Worm (Caenorhabditis elegans) whole organism, mixed stage, embryonic: Measurements from ENCODE around the gene H03E18.2.

Experiments used
- M03D4.4 ChIP-seq: sonication (generic microtip); optimal IDR thresholded peaks from 2 replicates; lab custom pipeline; 2017; ENCODE audit warnings: mild to moderate bottlenecking, missing genetic modification characterization, missing compliant biosample characterization
- bed-3 ChIP-seq: fragments of 200-800 bp; sonication (Bioruptor generic); optimal IDR thresholded peaks from 3 replicates; lab custom pipeline; 2018; ENCODE audit warnings: mild to moderate bottlenecking, missing genetic modification characterization, moderate library complexity, missing compliant biosample characterization
- blmp-1 ChIP-seq: fragments of 150-350 bp; optimal IDR thresholded peaks from 2 replicates; lab custom pipeline; 2014; ENCODE audit warnings: missing biosample characterization, missing genetic modification characterization
- ceh-83 ChIP-seq: fragments of 200-800 bp; sonication (Bioruptor generic); optimal IDR thresholded peaks from 2 replicates; lab custom pipeline; 2018; ENCODE audit warnings: mild to moderate bottlenecking, missing genetic modification characterization, missing compliant biosample characterization
- cnd-1 ChIP-seq: fragments of 200-800 bp; sonication (Bioruptor generic); optimal IDR thresholded peaks from 2 replicates; lab custom pipeline; 2018; ENCODE audit warnings: mild to moderate bottlenecking, missing genetic modification characterization, missing compliant biosample characterization
- elt-1 ChIP-seq: sonication (generic microtip); optimal IDR thresholded peaks from 2 replicates; lab custom pipeline; 2017; ENCODE audit warnings: missing genetic modification characterization, mild to moderate bottlenecking, missing compliant biosample characterization, antibody characterized with exemption, moderate library complexity, borderline replicate concordance; ENCODE audit not compliant: insufficient read depth
- hlh-1 ChIP-seq: fragments of 150-350 bp; optimal IDR thresholded peaks from 2 replicates; lab custom pipeline; 2014; ENCODE audit warnings: missing biosample characterization, missing genetic modification reagents, missing genetic modification characterization
- lin-13 ChIP-seq: fragments of 150-350 bp; optimal IDR thresholded peaks from 2 replicates; lab custom pipeline; 2014; ENCODE audit warnings: missing biosample characterization, missing genetic modification characterization
- lin-32 ChIP-seq: fragments of 200-800 bp; sonication (Bioruptor generic); optimal IDR thresholded peaks from 2 replicates; lab custom pipeline; 2018; ENCODE audit warnings: mild to moderate bottlenecking, missing genetic modification characterization, missing compliant biosample characterization
- mab-5 ChIP-seq: fragments of 150-350 bp; optimal IDR thresholded peaks from 2 replicates; lab custom pipeline; 2014; ENCODE audit warnings: missing biosample characterization, missing genetic modification characterization
- mls-2 ChIP-seq: sonication (generic microtip); optimal IDR thresholded peaks from 2 replicates; lab custom pipeline; 2016; ENCODE audit warnings: mild to moderate bottlenecking, missing genetic modification characterization, moderate library complexity, missing compliant biosample characterization
- nhr-12 ChIP-seq: fragments of 150-350 bp; optimal IDR thresholded peaks from 2 replicates; lab custom pipeline; 2014; ENCODE audit warnings: missing biosample characterization, missing genetic modification characterization
- nhr-237 ChIP-seq: fragments of 150-350 bp; optimal IDR thresholded peaks from 2 replicates; lab custom pipeline; 2014; ENCODE audit warnings: missing biosample characterization, missing genetic modification characterization
- nhr-76 ChIP-seq: sonication (generic microtip); optimal IDR thresholded peaks from 2 replicates; lab custom pipeline; 2017; ENCODE audit warnings: missing biosample characterization, missing genetic modification characterization
- sptf-1 ChIP-seq: sonication (generic microtip); optimal IDR thresholded peaks from 2 replicates; lab custom pipeline; 2017; ENCODE audit warnings: mild to moderate bottlenecking, missing genetic modification characterization, moderate library complexity, missing compliant biosample characterization
- tbx-8 ChIP-seq: fragments of 200-800 bp; sonication (Bioruptor generic); optimal IDR thresholded peaks from 2 replicates; lab custom pipeline; 2018; ENCODE audit warnings: mild to moderate bottlenecking, missing genetic modification characterization, moderate library complexity, missing compliant biosample characterization
- unc-120 ChIP-seq: sonication (generic microtip); optimal IDR thresholded peaks from 2 replicates; lab custom pipeline; 2017; ENCODE audit warnings: missing genetic modification characterization, missing compliant biosample characterization; ENCODE audit not compliant: poor library complexity, severe bottlenecking
- ztf-11 ChIP-seq: fragments of 150-350 bp; optimal IDR thresholded peaks from 2 replicates; lab custom pipeline; 2014; ENCODE audit warnings: missing biosample characterization, missing genetic modification characterization

Gene H03E18.2

DNA sequence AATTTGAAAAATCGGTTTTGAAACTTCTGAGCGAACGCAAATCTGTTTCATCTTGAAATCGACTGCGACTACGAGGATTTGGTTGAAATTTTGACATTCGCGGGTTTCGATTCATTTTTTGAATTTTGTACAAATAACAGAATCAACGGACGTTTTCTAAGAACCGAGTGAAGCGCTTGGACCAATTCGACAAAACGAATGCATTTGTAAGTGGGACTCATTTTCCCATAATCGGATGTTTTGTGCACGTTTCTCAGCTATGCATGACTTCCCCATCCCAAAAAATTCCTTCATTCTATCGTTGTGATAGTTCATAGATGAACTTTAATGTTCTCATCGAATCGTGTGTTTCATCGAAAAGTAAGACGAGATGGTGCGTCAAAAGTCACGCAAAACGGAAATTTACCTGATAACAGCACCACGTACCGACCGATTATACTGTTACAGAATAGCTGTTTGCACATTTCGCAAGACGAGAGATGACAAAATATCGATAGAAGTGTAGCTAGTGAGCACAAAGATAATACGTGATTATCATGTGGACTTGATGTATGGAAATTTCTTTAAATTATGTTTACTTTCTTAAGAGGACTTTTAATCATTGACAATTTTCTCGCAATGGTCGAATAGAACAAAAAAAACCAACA is 50.1 kb downstream of the H03E18.2 start, which contains the start of gene mec-10:
mec-10 (minus strand) TSS at position 189 of the 647 bp plus-strand sequence.
- TF ChIP-seq nhr-76 (tag; lab: Kevin White, UChicago) (no peak), cnd-1 (tag; lab: Kevin White, UChicago) (no peak), lin-13 (tag; lab: Kevin White, UChicago) (no peak), nhr-237 (tag; lab: Kevin White, UChicago) (no peak), blmp-1 (tag; lab: Kevin White, UChicago) (no peak), elt-1 (tag; lab: Kevin White, UChicago) (no peak), nhr-12 (tag; lab: Kevin White, UChicago) (no peak), tbx-8 (no peak), M03D4.4 (no peak), bed-3 (GFP tag; lab: Kevin White, UChicago) (no peak), hlh-1 (tag; lab: Kevin White, UChicago) (no peak), unc-120 (tag; lab: Kevin White, UChicago) (no peak), lin-32 (GFP tag; lab: Kevin White, UChicago) (no peak), mab-5 (no peak), sptf-1 (tag; lab: Kevin White, UChicago) (no peak), ztf-11 (tag; lab: Kevin White, UChicago) (no peak), ceh-83 (GFP tag; lab: Kevin White, UChicago) (no peak), mls-2 (tag; lab: Kevin White, UChicago) (no peak)
- TF ChIP-seq, all 35 proteins: peak for 0
